Fruit fly (Drosophila melanogaster) whole organism, embryonic: ENCODE results near the gene CG10333.

Experiments used
- ATbp ChIP-seq: fragments of 200-800 bp; sonication (Bioruptor generic); optimal IDR thresholded peaks from 2 replicates; lab custom pipeline; 2017; ENCODE audit warnings: missing biosample characterization, mild to moderate bottlenecking, missing genetic modification characterization, missing genetic modification reagents
- BEAF-32 ChIP-seq: fragments of 200-800 bp; sonication (Bioruptor generic); optimal IDR thresholded peaks from 3 replicates; lab custom pipeline; 2017; ENCODE audit warnings: missing biosample characterization, missing genetic modification characterization, mild to moderate bottlenecking, moderate library complexity, missing genetic modification reagents
- CG10267 ChIP-seq: fragments of 200-800 bp; sonication (Bioruptor generic); optimal IDR thresholded peaks from 2 replicates; lab custom pipeline; 2018; ENCODE audit warnings: missing biosample characterization, mild to moderate bottlenecking, missing genetic modification characterization, moderate library complexity
- CG10543 ChIP-seq: fragments of 200-800 bp; sonication (Bioruptor generic); optimal IDR thresholded peaks from 3 replicates; lab custom pipeline; 2017; ENCODE audit warnings: missing biosample characterization, mild to moderate bottlenecking, missing genetic modification characterization, moderate library complexity
- CG14860 ChIP-seq: fragments of 200-800 bp; sonication (Bioruptor generic); IDR thresholded peaks from 3 replicates; pipeline ENCODE4 v1.3.6; 2022; ENCODE audit warnings: missing biosample characterization, missing genetic modification characterization; ENCODE audit not compliant: partially characterized antibody
- CG15011 ChIP-seq: fragments of 200-800 bp; sonication (Bioruptor generic); optimal IDR thresholded peaks from 3 replicates; lab custom pipeline; 2018; ENCODE audit warnings: missing biosample characterization, mild to moderate bottlenecking, missing genetic modification characterization
- CG15514 ChIP-seq: fragments of 200-800 bp; sonication (Bioruptor generic); optimal IDR thresholded peaks from 3 replicates; lab custom pipeline; 2017; ENCODE audit warnings: missing biosample characterization, missing genetic modification characterization, mild to moderate bottlenecking, moderate library complexity, missing genetic modification reagents
- CG17359 ChIP-seq: fragments of 200-800 bp; sonication (Bioruptor generic); optimal IDR thresholded peaks from 3 replicates; lab custom pipeline; 2018; ENCODE audit warnings: missing biosample characterization, mild to moderate bottlenecking, missing genetic modification characterization, moderate library complexity
- CG2199 ChIP-seq: fragments of 200-800 bp; sonication (Bioruptor generic); IDR thresholded peaks from 3 replicates; pipeline ENCODE4 v1.3.6; 2022; ENCODE audit warnings: missing biosample characterization, missing genetic modification characterization
- CG4707 ChIP-seq: fragments of 200-800 bp; sonication (Bioruptor generic); optimal IDR thresholded peaks from 2 replicates; lab custom pipeline; 2018; ENCODE audit warnings: missing biosample characterization, mild to moderate bottlenecking, missing genetic modification characterization, moderate library complexity
- CG6791 ChIP-seq: fragments of 200-800 bp; sonication (Bioruptor generic); IDR thresholded peaks from 3 replicates; pipeline ENCODE4 v1.3.6; 2022; ENCODE audit warnings: missing biosample characterization, missing genetic modification characterization; ENCODE audit not compliant: partially characterized antibody
- CG7357 ChIP-seq: fragments of 200-800 bp; sonication (Bioruptor generic); IDR thresholded peaks from 3 replicates; pipeline ENCODE4 v1.3.6; 2022; ENCODE audit warnings: missing biosample characterization, missing genetic modification characterization
- CG7963 ChIP-seq: fragments of 200-800 bp; sonication (Bioruptor generic); IDR thresholded peaks from 3 replicates; pipeline ENCODE4 v1.3.6; 2022; ENCODE audit warnings: missing biosample characterization, missing genetic modification characterization; ENCODE audit not compliant: partially characterized antibody
- CG8290 ChIP-seq, 3 experiments: fragments of 200-800 bp; sonication (Bioruptor generic); optimal IDR thresholded peaks; 2 replicates each; lab custom pipeline; 2016 to 2019; ENCODE audit warnings: missing biosample characterization in 3 of 3, missing genetic modification characterization in 3 of 3, mild to moderate bottlenecking in 2 of 3, moderate library complexity in 1 of 3
- CG9215 ChIP-seq: fragments of 200-800 bp; sonication (Bioruptor generic); IDR thresholded peaks from 2 replicates; pipeline ENCODE4 v1.3.6; 2022; ENCODE audit warnings: missing biosample characterization, missing genetic modification characterization
- Chrac-16 ChIP-seq: fragments of 200-800 bp; sonication (Bioruptor generic); optimal IDR thresholded peaks from 3 replicates; lab custom pipeline; 2016; ENCODE audit warnings: missing biosample characterization, missing genetic modification characterization
- CrebB ChIP-seq: fragments of 200-800 bp; sonication (Bioruptor generic); optimal IDR thresholded peaks from 3 replicates; lab custom pipeline; 2018; ENCODE audit warnings: missing biosample characterization, mild to moderate bottlenecking, missing genetic modification characterization
- D ChIP-seq, 2 experiments: fragments of 200-800 bp in 1 of 2; fragments of >200 bp in 1 of 2; sonication (Bioruptor generic) in 1 of 2; optimal IDR thresholded peaks; 2 replicates in 1 of 2; 3 replicates in 1 of 2; lab custom pipeline; 2017; ENCODE audit warnings: mild to moderate bottlenecking in 1 of 2, missing biosample characterization in 1 of 2, missing genetic modification characterization in 1 of 2, missing genetic modification reagents in 1 of 2
- D19A ChIP-seq: fragments of 200-800 bp; optimal IDR thresholded peaks from 3 replicates; lab custom pipeline; 2019; ENCODE audit warnings: missing biosample characterization, mild to moderate bottlenecking, missing genetic modification characterization, moderate library complexity
- Dfd ChIP-seq, 2 experiments: fragments of >200 bp; optimal IDR thresholded peaks; 2 replicates each; lab custom pipeline; 2017; ENCODE audit warnings: missing biosample characterization in 2 of 2, missing genetic modification characterization in 2 of 2
- Doc3 ChIP-seq: fragments of 200-800 bp; sonication (Bioruptor generic); IDR thresholded peaks from 3 replicates; pipeline ENCODE4 v1.3.6; 2022; ENCODE audit warnings: missing biosample characterization, missing genetic modification characterization; ENCODE audit not compliant: partially characterized antibody
- E2f2 ChIP-seq: fragments of 200-800 bp; sonication (Bioruptor generic); IDR thresholded peaks from 2 replicates; pipeline ENCODE4 v1.3.6; 2022; ENCODE audit warnings: missing biosample characterization, missing genetic modification characterization
- Ets65A ChIP-seq: fragments of 200-800 bp; sonication (Bioruptor generic); peaks from one replicate; lab custom pipeline; 2016; ENCODE audit warnings: missing biosample characterization, missing genetic modification characterization
- Fer1 ChIP-seq: fragments of 200-800 bp; sonication (Bioruptor generic); optimal IDR thresholded peaks from 2 replicates; lab custom pipeline; 2017; ENCODE audit warnings: missing biosample characterization, mild to moderate bottlenecking, missing genetic modification characterization
- Hey ChIP-seq: fragments of 200-800 bp; sonication (Bioruptor generic); optimal IDR thresholded peaks from 3 replicates; lab custom pipeline; 2018; ENCODE audit warnings: missing biosample characterization, mild to moderate bottlenecking, missing genetic modification characterization
- Jarid2 ChIP-seq: fragments of 200-800 bp; sonication (Bioruptor generic); optimal IDR thresholded peaks from 3 replicates; lab custom pipeline; 2017; ENCODE audit warnings: mild to moderate bottlenecking, missing biosample characterization, missing genetic modification reagents, missing genetic modification characterization
- Pdp1 ChIP-seq, 2 experiments: fragments of 200-800 bp; sonication (Bioruptor generic); optimal IDR thresholded peaks; 3 replicates each; lab custom pipeline; 2016; ENCODE audit warnings: missing biosample characterization in 2 of 2, missing genetic modification characterization in 2 of 2, mild to moderate bottlenecking in 1 of 2, moderate library complexity in 1 of 2
- amos ChIP-seq: fragments of 200-800 bp; sonication (Bioruptor generic); IDR thresholded peaks from 2 replicates; pipeline ENCODE4 v1.3.6; 2022; ENCODE audit warnings: missing biosample characterization, missing genetic modification characterization; ENCODE audit not compliant: partially characterized antibody
- ase ChIP-seq: fragments of 200-800 bp; sonication (Bioruptor generic); IDR thresholded peaks from 3 replicates; pipeline ENCODE4 v1.3.6; 2022; ENCODE audit warnings: missing biosample characterization, missing genetic modification characterization
- az2 ChIP-seq: fragments of 200-800 bp; sonication (Bioruptor generic); optimal IDR thresholded peaks from 3 replicates; lab custom pipeline; 2016; ENCODE audit warnings: missing biosample characterization, missing genetic modification characterization
- bsh ChIP-seq, 2 experiments: fragments of 200-800 bp; sonication (Bioruptor generic); optimal IDR thresholded peaks; 2 replicates each; lab custom pipeline; 2017 to 2018; ENCODE audit warnings: mild to moderate bottlenecking in 2 of 2, missing biosample characterization in 2 of 2, missing genetic modification characterization in 2 of 2, moderate library complexity in 1 of 2
- btn ChIP-seq: fragments of 200-800 bp; sonication (Bioruptor generic); optimal IDR thresholded peaks from 2 replicates; lab custom pipeline; 2016; ENCODE audit warnings: missing biosample characterization, missing genetic modification characterization
- cg ChIP-seq: fragments of 200-800 bp; sonication (Bioruptor generic); optimal IDR thresholded peaks from 3 replicates; lab custom pipeline; 2019; ENCODE audit warnings: missing biosample characterization, mild to moderate bottlenecking, missing genetic modification characterization, moderate library complexity
- chinmo ChIP-seq: fragments of 200-800 bp; sonication (Bioruptor generic); IDR thresholded peaks from 4 replicates; pipeline ENCODE4 v1.3.6; 2022; ENCODE audit warnings: missing biosample characterization, missing genetic modification characterization; ENCODE audit not compliant: partially characterized antibody
- crp ChIP-seq, 2 experiments: fragments of 200-800 bp; sonication (Bioruptor generic); optimal IDR thresholded peaks; 2 replicates in 1 of 2; 3 replicates in 1 of 2; lab custom pipeline; 2017; ENCODE audit warnings: missing biosample characterization in 2 of 2, missing genetic modification characterization in 2 of 2, mild to moderate bottlenecking in 1 of 2, moderate library complexity in 1 of 2
- ftz-f1 ChIP-seq: fragments of 200-800 bp; sonication (Bioruptor generic); optimal IDR thresholded peaks from 2 replicates; lab custom pipeline; 2016; ENCODE audit warnings: missing biosample characterization, missing genetic modification characterization
- lov ChIP-seq, 2 experiments: fragments of 200-800 bp in 1 of 2; fragments of >200 bp in 1 of 2; sonication (Bioruptor generic) in 1 of 2; IDR thresholded peaks in 1 of 2; optimal IDR thresholded peaks in 1 of 2; 2 replicates in 1 of 2; 3 replicates in 1 of 2; pipeline versions ENCODE4 v1.3.6 to Lab custom; 2017 to 2022; ENCODE audit warnings: missing biosample characterization in 1 of 2, missing genetic modification characterization in 1 of 2
- mld ChIP-seq: fragments of 200-800 bp; sonication (Bioruptor generic); IDR thresholded peaks from 3 replicates; pipeline ENCODE4 v1.3.6; 2022; ENCODE audit warnings: missing biosample characterization, missing genetic modification characterization; ENCODE audit not compliant: partially characterized antibody
- nerfin-1 ChIP-seq: fragments of 200-800 bp; sonication (Bioruptor generic); optimal IDR thresholded peaks from 3 replicates; lab custom pipeline; 2019; ENCODE audit warnings: missing biosample characterization, mild to moderate bottlenecking, missing genetic modification characterization, moderate library complexity
- pb ChIP-seq: fragments of 200-800 bp; sonication (Bioruptor generic); optimal IDR thresholded peaks from 3 replicates; lab custom pipeline; 2016; ENCODE audit warnings: missing biosample characterization, missing genetic modification characterization
- sens ChIP-seq: fragments of 200-800 bp; sonication (Bioruptor generic); peaks from one replicate; lab custom pipeline; 2016; ENCODE audit warnings: missing biosample characterization, missing genetic modification characterization
- so ChIP-seq: fragments of 200-800 bp; sonication (Bioruptor generic); IDR thresholded peaks from 3 replicates; pipeline ENCODE4 v1.3.6; 2022; ENCODE audit warnings: missing biosample characterization, missing genetic modification characterization
- ssp ChIP-seq: fragments of 200-800 bp; sonication (Bioruptor generic); IDR thresholded peaks from 2 replicates; pipeline ENCODE4 v1.3.6; 2022; ENCODE audit warnings: missing biosample characterization, missing genetic modification characterization
- stwl ChIP-seq: fragments of 200-800 bp; sonication (Bioruptor generic); optimal IDR thresholded peaks from 3 replicates; lab custom pipeline; 2018; ENCODE audit warnings: missing biosample characterization, mild to moderate bottlenecking, missing genetic modification characterization, moderate library complexity
- tll ChIP-seq, 2 experiments: fragments of 200-800 bp in 1 of 2; fragments of >200 bp in 1 of 2; sonication (Bioruptor generic) in 1 of 2; optimal IDR thresholded peaks; 2 replicates each; lab custom pipeline; 2017 to 2019; ENCODE audit warnings: missing biosample characterization in 2 of 2, missing genetic modification characterization in 2 of 2, mild to moderate bottlenecking in 1 of 2, moderate library complexity in 1 of 2
- wek ChIP-seq: fragments of 200-800 bp; sonication (Bioruptor generic); optimal IDR thresholded peaks from 3 replicates; lab custom pipeline; 2018; ENCODE audit warnings: missing biosample characterization, mild to moderate bottlenecking, missing genetic modification characterization, moderate library complexity

The CG10333 gene

dm6 chr2L:18562573-18562972 is 44.1 kb upstream of the CG10333 start:
- TF ChIP-seq Jarid2 (GFP tag; lab: Kevin White, UChicago) = no peak
- no peak for TF ChIP-seq D (optimal IDR thresholded peaks at IDR 0.05; lab: Kevin White, UChicago)
- TF ChIP-seq D (GFP tag; optimal IDR thresholded peaks at IDR 0.05; lab: Kevin White, UChicago) = no peak
- TF ChIP-seq crp (GFP tag; optimal IDR thresholded peaks at IDR 0.05; lab: Kevin White, UChicago) = peak in 1 of 2 experiments; percentile 32
- no peak for TF ChIP-seq CG15011
- peak; percentile 54 for TF ChIP-seq D19A (tag; lab: Kevin White, UChicago)
- TF ChIP-seq CG7963 = no peak
- peak; percentile 88 for TF ChIP-seq CG9215 (GFP tag; lab: Robert Waterston, UW)
- TF ChIP-seq Doc3 = 0 out of 3 replicates have a peak, but pooled peaks have one; percentile 31
- TF ChIP-seq Pdp1 (GFP tag; optimal IDR thresholded peaks at IDR 0.05; lab: Kevin White, UChicago) = peak in 1 of 2 experiments; percentile 6
- TF ChIP-seq chinmo = peak; percentile 29; the same call in 1 of the 4 replicates
- TF ChIP-seq stwl = peak; percentile 26
- TF ChIP-seq pb = no peak
- TF ChIP-seq BEAF-32 (GFP tag; lab: Kevin White, UChicago) = peak; percentile 1

- peak; percentile 73; the same call in 2 of the 3 replicates for TF ChIP-seq so
- no peak for TF ChIP-seq ssp (GFP tag; lab: Robert Waterston, UW)
- TF ChIP-seq Chrac-16 (GFP tag; lab: Kevin White, UChicago) = no peak
- TF ChIP-seq Dfd (GFP tag; optimal IDR thresholded peaks at IDR 0.05; lab: Kevin White, UChicago) = no peak
- TF ChIP-seq CG4707 (GFP tag; lab: Kevin White, UChicago) = peak; percentile 26
- no peak for TF ChIP-seq E2f2
- TF ChIP-seq btn (GFP tag; lab: Kevin White, UChicago) = no peak
- peak; percentile 69 for TF ChIP-seq ATbp (GFP tag; lab: Kevin White, UChicago)
- TF ChIP-seq CG14860 (GFP tag; lab: Robert Waterston, UW) = no peak
- peak; percentile 50; the same call in 1 of the 3 replicates for TF ChIP-seq CG6791 (GFP tag; lab: Robert Waterston, UW)
- no peak for TF ChIP-seq tll (GFP tag; optimal IDR thresholded peaks at IDR 0.05; lab: Kevin White, UChicago)
- TF ChIP-seq Ets65A (GFP tag; lab: Kevin White, UChicago) = no peak
- no peak for TF ChIP-seq az2 (GFP tag; lab: Kevin White, UChicago)
- peak in 1 of 2 experiments; percentile 73 for TF ChIP-seq bsh (GFP tag; optimal IDR thresholded peaks at IDR 0.05; lab: Kevin White, UChicago)
- TF ChIP-seq CG15514 (GFP tag; lab: Kevin White, UChicago) = peak; percentile 15
- TF ChIP-seq lov (optimal IDR thresholded peaks at IDR 0.05; lab: Kevin White, UChicago) = no peak
- TF ChIP-seq lov (GFP tag; IDR thresholded peaks at IDR 0.05; lab: Robert Waterston, UW) = no peak
- peak; percentile 15 for TF ChIP-seq ftz-f1 (GFP tag; lab: Kevin White, UChicago)
- peak; percentile 77 for TF ChIP-seq CG17359 (tag; lab: Kevin White, UChicago)
- TF ChIP-seq amos = peak; percentile 45; the same call in 1 of the 2 replicates
- TF ChIP-seq Hey (tag; lab: Kevin White, UChicago) = no peak
- no peak for TF ChIP-seq CG7357 (GFP tag; lab: Robert Waterston, UW)
- peak; percentile 66 for TF ChIP-seq wek (GFP tag; lab: Kevin White, UChicago)
- peak; percentile 56 for TF ChIP-seq CG10543 (GFP tag; lab: Kevin White, UChicago)
- peak; percentile 63; the same call in 1 of the 3 replicates for TF ChIP-seq CG2199 (GFP tag; lab: Robert Waterston, UW)
- TF ChIP-seq ase (GFP tag; lab: Robert Waterston, UW) = no peak
- no peak for TF ChIP-seq CG8290 (GFP tag; optimal IDR thresholded peaks at IDR 0.05; lab: Kevin White, UChicago)
- TF ChIP-seq CG8290 (tag; optimal IDR thresholded peaks at IDR 0.05; lab: Kevin White, UChicago) = peak; percentile 11 to 12
- TF ChIP-seq mld (GFP tag; lab: Robert Waterston, UW) = no peak
- TF ChIP-seq cg (GFP tag; lab: Kevin White, UChicago) = peak; percentile 72
- TF ChIP-seq nerfin-1 (tag; lab: Kevin White, UChicago) = peak; percentile 4
- peak; percentile 76 for TF ChIP-seq sens (GFP tag; lab: Kevin White, UChicago)
- peak; percentile 26 for TF ChIP-seq Fer1 (GFP tag; lab: Kevin White, UChicago)
- peak; percentile 68 for TF ChIP-seq CrebB (tag; lab: Kevin White, UChicago)
- TF ChIP-seq CG10267 (tag; lab: Kevin White, UChicago) = no peak
These were observed 43.5 kb upstream of the CG10333 start for dm6 chr2L:18563020-18563546.
